Worm (Caenorhabditis elegans) whole organism, L3 larva: ENCODE results near the gene nfm-1.

Experiments
- fkh-10 ChIP-seq: sonication (generic microtip); optimal IDR thresholded peaks from 2 replicates; lab custom pipeline; 2017; ENCODE audit warnings: missing biosample characterization, missing genetic modification reagents, missing genetic modification characterization
- lin-39 ChIP-seq: fragments of 150-350 bp; optimal IDR thresholded peaks from 2 replicates; lab custom pipeline; 2018; ENCODE audit warnings: missing biosample characterization, missing genetic modification reagents, missing genetic modification characterization
- nhr-12 ChIP-seq: fragments of 150-350 bp; optimal IDR thresholded peaks from 2 replicates; lab custom pipeline; 2014; ENCODE audit warnings: missing biosample characterization, missing genetic modification characterization

DNA sequence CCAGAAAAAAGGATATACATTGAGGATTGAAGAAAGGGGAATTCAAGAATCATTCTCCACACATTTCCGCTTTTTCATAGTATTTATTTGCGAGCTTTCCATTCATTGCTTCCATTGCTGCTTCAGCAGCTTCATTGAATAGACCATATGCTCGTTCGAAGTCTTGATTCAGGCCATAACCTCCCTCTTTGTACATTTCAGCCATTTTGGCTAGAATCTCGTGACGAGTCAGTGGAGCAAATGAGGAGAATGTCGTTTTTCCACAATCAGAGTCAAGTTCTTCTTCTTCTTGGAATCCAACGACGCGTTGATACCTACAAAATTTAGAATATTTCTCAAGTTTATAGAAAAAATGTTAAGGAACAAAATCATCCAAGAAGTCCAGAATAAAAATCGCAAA is 6.0 kb downstream of the nfm-1 start:
- TF ChIP-seq nhr-12 (tag; lab: Kevin White, UChicago) (no peak), fkh-10 (no peak), lin-39 (tag; lab: Kevin White, UChicago) (no peak)
